Worm (Caenorhabditis elegans): ENCODE results near the gene frpr-9.

The frpr-9 gene

DNA sequence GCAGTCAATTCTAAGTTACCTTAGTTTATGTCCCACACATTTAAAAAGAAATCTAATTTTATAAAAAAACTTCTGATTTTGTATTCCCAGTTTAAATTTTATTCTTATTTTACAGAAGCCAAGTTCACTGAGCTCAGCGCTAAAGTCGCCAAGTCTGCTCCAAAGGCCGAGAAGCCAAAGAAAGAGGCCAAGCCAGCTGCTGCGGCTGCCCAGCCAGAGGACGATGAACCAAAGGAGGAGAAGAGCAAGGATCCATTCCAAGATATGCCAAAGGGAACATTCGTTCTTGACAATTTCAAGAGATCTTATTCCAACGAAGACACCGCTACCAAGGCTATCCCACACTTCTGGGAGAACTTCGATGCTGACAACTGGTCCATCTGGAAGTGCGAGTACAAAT lies 25.0 kb upstream of the frpr-9 start:
- no peak for TF ChIP-seq mab-5 (tag; optimal IDR thresholded peaks at IDR 0.05)
- TF ChIP-seq lin-13 (GFP tag; optimal IDR thresholded peaks at IDR 0.05) = no peak
- TF ChIP-seq ztf-11 (tag; optimal IDR thresholded peaks at IDR 0.05) = no peak
- no peak for TF ChIP-seq R02D3.7 (tag; optimal IDR thresholded peaks at IDR 0.05)
- TF ChIP-seq zag-1 (tag; optimal IDR thresholded peaks at IDR 0.05) = no peak
- TF ChIP-seq lin-39 (tag; optimal IDR thresholded peaks at IDR 0.05) = no peak
- no peak for TF ChIP-seq dmd-4 (tag; optimal IDR thresholded peaks at IDR 0.05)
- TF ChIP-seq ceh-16 (tag; optimal IDR thresholded peaks at IDR 0.05) = no peak
- TF ChIP-seq ama-1 (optimal IDR thresholded peaks at IDR 0.05) = no peak

DNA sequence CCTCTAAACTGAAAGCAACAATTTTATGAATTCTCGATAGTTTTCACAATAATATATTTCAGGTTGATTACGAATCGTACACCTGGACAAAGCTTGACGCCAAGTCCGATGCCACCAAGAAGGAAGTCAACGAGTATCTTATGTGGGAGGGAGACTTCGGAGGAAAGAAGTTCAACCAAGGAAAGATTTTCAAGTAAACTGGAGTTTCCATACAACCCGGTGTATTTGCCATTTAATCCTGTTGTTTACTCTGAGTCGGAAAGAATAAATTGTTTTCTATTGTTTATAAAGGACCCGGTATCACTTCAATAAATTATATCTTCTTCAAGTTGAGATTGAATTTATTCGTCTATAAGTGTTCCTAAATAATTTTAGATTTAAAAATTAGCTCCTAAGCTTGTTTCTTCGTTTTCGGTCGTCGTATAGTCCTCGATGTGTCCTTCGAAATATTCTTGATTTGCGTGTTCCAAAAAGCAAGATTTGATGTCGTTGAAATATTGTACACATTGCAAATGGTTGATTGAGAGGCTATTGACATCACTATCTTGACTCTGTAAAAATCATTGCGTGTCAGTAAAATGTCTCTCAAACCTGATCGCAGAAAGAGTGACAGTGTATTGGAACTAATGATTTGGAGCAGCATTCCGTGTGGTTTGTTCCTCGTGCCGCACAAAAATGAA lies 24.2 kb upstream of the frpr-9 start:
- TF ChIP-seq nhr-6 (tag; optimal IDR thresholded peaks at IDR 0.05) (no peak), nhr-77 (tag; optimal IDR thresholded peaks at IDR 0.05) (no peak), unc-62 (GFP tag; optimal IDR thresholded peaks at IDR 0.05) (no peak)

DNA sequence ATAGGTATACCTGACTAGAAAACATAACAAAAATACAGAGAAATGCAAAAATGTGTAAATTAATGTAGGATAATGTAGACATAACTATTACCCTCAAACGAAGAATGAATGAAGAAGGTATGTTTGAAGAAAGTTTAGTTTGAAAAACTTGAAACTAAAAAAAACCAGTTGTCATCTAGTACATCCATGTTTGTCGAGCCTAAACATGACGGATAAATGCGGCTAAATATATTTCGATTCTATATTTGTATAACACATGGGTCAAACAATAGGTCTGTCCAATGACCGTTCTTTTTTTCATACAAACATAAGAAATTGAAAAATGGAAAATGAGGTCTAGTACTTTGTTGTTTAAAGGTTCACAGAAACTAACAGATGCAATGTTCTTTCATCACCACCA lies 21.8 kb upstream of the frpr-9 start, which contains the start of gene F17C11.22:
TSS of gene F17C11.22 (minus strand) at position 101 of the 400 bp plus-strand sequence.
- TF ChIP-seq nhr-129 (tag; optimal IDR thresholded peaks at IDR 0.05) = no peak
- TF ChIP-seq lin-13 (GFP tag; optimal IDR thresholded peaks at IDR 0.05) = no peak
- TF ChIP-seq F13H6.1 (tag; optimal IDR thresholded peaks at IDR 0.05) = no peak
- no peak for TF ChIP-seq fos-1 (tag; optimal IDR thresholded peaks at IDR 0.05)
- no peak for TF ChIP-seq mbf-1 (tag; optimal IDR thresholded peaks at IDR 0.05)

DNA sequence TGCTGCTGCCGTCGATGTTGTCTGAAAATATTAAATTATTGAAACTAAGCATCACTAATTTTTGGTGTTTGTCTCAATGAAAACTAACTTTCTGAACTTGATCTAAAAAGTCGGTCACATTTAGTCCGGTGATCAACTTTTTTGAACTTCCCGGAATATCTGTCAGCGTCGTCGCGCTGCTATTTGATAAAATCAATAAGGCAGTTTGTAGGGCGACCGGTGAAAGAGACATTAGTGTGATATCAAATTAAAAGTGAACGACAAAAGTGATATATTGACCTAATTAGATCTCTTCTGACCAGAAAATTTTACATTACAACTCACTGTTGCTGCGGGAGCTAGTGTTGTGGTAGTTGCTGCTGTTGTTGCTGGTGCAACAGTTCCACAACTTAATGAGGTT lies 21.0 kb upstream of the frpr-9 start:
- TF ChIP-seq aly-2 (tag; optimal IDR thresholded peaks at IDR 0.05) = no peak
- TF ChIP-seq dmd-4 (tag; optimal IDR thresholded peaks at IDR 0.05) = no peak
- TF ChIP-seq lin-13 (GFP tag; optimal IDR thresholded peaks at IDR 0.05) = no peak
- no peak for TF ChIP-seq elt-1 (tag; optimal IDR thresholded peaks at IDR 0.05)
- no peak for TF ChIP-seq lin-39 (tag; optimal IDR thresholded peaks at IDR 0.05)
- TF ChIP-seq skn-1 (tag; optimal IDR thresholded peaks at IDR 0.05) = no peak
- no peak for TF ChIP-seq Y55F3AM.14 (GFP tag; optimal IDR thresholded peaks at IDR 0.05)

DNA sequence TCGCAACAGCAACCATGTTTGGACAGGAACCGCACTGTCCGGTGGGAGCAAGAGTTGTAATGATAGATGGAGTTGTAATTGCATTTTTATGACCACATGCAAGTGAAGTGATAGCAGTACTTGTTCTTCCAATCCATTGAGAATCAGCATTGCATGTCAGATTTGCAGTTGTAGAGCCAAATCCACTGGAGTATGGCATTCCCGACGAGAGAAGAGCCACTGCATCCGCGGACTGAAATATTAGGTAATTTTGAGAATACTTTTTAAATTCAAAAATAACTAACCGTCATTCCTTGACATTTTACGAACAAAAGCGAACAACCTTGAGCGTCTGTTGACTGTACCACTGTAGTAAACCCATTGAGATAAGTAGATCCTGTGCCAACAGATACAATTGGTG lies 16.8 kb upstream of the frpr-9 start:
- TF ChIP-seq elt-1 (tag; optimal IDR thresholded peaks at IDR 0.05) (no peak), blmp-1 (tag; optimal IDR thresholded peaks at IDR 0.05; ENCODE audit: insufficient read depth) (no peak), mab-5 (tag; optimal IDR thresholded peaks at IDR 0.05) (no peak), lin-11 (tag; optimal IDR thresholded peaks at IDR 0.05) (no peak), nhr-21 (tag; optimal IDR thresholded peaks at IDR 0.05) (no peak), ztf-1 (GFP tag; conservative IDR thresholded peaks at IDR 0.05) (no peak), unc-55 (GFP tag; optimal IDR thresholded peaks at IDR 0.05) (no peak), nhr-11 (tag; optimal IDR thresholded peaks at IDR 0.05) (no peak), sma-9 (GFP tag; optimal IDR thresholded peaks at IDR 0.05) (no peak), sma-9 (tag; optimal IDR thresholded peaks at IDR 0.05) (no peak), F13H6.1 (tag; optimal IDR thresholded peaks at IDR 0.05) (no peak), nhr-23 (tag; optimal IDR thresholded peaks at IDR 0.05) (no peak), ceh-82 (tag; optimal IDR thresholded peaks at IDR 0.05) (no peak)

DNA sequence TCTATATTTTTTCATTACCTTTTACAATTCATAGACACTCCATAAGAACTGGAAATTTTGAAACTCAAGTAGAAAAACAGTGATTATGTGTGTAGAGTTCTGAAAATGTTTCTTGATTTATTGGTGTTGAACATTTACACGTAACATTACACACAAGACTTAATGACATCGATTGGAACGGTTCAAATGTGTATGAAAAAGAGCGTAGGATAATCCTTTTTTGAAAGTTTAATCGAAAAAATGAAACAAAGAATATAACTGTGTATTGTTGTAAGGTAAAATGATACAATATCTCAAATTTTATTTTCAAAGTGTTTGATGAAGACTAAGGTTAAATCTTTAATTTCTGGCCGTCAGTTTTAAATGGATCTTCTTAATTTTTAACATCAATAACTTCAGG lies 10.8 kb upstream of the frpr-9 start, which contains the start of gene fig-1:
TSS of gene fig-1 (minus strand) at position 101 of the 400 bp plus-strand sequence.
- TF ChIP-seq fos-1 (tag; optimal IDR thresholded peaks at IDR 0.05) (no peak), nhr-237 (tag; optimal IDR thresholded peaks at IDR 0.05) (no peak), ceh-82 (tag; optimal IDR thresholded peaks at IDR 0.05) (no peak), unc-55 (GFP tag; optimal IDR thresholded peaks at IDR 0.05) (no peak), nhr-10 (tag; optimal IDR thresholded peaks at IDR 0.05) (no peak), zag-1 (tag; optimal IDR thresholded peaks at IDR 0.05) (no peak), ztf-4 (tag; optimal IDR thresholded peaks at IDR 0.05) (no peak), lin-39 (tag; optimal IDR thresholded peaks at IDR 0.05) (no peak)

All from whole organism, L2 larva.